Fruit fly (Drosophila melanogaster) whole organism, embryonic: ENCODE results near the gene CG10947.

Experiments
- Atf3 ChIP-seq: fragments of 200-800 bp; sonication (Bioruptor generic); optimal IDR thresholded peaks from 3 replicates; lab custom pipeline; 2016; ENCODE audit warnings: missing biosample characterization, missing genetic modification characterization
- Bdp1 ChIP-seq: fragments of 200-800 bp; sonication (Bioruptor generic); optimal IDR thresholded peaks from 3 replicates; lab custom pipeline; 2016; ENCODE audit warnings: missing biosample characterization, missing genetic modification characterization
- BtbVII ChIP-seq: fragments of 200-800 bp; sonication (Bioruptor generic); optimal IDR thresholded peaks from 3 replicates; lab custom pipeline; 2017; ENCODE audit warnings: missing biosample characterization, mild to moderate bottlenecking, missing genetic modification characterization
- Bteb2 ChIP-seq: fragments of 200-800 bp; sonication (Bioruptor generic); optimal IDR thresholded peaks from 2 replicates; lab custom pipeline; 2016; ENCODE audit warnings: missing biosample characterization, missing genetic modification characterization
- CG10209 ChIP-seq: fragments of 200-800 bp; sonication (Bioruptor generic); optimal IDR thresholded peaks from 3 replicates; lab custom pipeline; 2017; ENCODE audit warnings: missing biosample characterization, mild to moderate bottlenecking, missing genetic modification characterization, missing genetic modification reagents
- CG10366 ChIP-seq: fragments of 200-800 bp; sonication (Bioruptor generic); IDR thresholded peaks from 2 replicates; pipeline ENCODE4 v1.3.6; 2022; ENCODE audit warnings: missing biosample characterization, missing genetic modification characterization
- CG10462 ChIP-seq: fragments of 200-800 bp; sonication (Bioruptor generic); optimal IDR thresholded peaks from 2 replicates; lab custom pipeline; 2016; ENCODE audit warnings: missing biosample characterization, missing genetic modification characterization
- CG10959 ChIP-seq: fragments of 200-800 bp; sonication (Bioruptor generic); IDR thresholded peaks from 2 replicates; pipeline ENCODE4 v1.3.6; 2022; ENCODE audit warnings: missing biosample characterization, missing genetic modification characterization
- CG12942 ChIP-seq: fragments of 200-800 bp; sonication (Bioruptor generic); optimal IDR thresholded peaks from 3 replicates; lab custom pipeline; 2016; ENCODE audit warnings: missing biosample characterization, missing genetic modification characterization
- CG1602 ChIP-seq: fragments of 200-800 bp; sonication (Bioruptor generic); optimal IDR thresholded peaks from 3 replicates; lab custom pipeline; 2016; ENCODE audit warnings: missing biosample characterization, missing genetic modification characterization
- CG16863 ChIP-seq: fragments of 200-800 bp; sonication (Bioruptor generic); optimal IDR thresholded peaks from 3 replicates; lab custom pipeline; 2016; ENCODE audit warnings: missing biosample characterization, missing genetic modification characterization
- CG17186 ChIP-seq: fragments of 200-800 bp; sonication (Bioruptor generic); optimal IDR thresholded peaks from 3 replicates; lab custom pipeline; 2017; ENCODE audit warnings: missing biosample characterization, missing genetic modification reagents, missing genetic modification characterization
- CG17359 ChIP-seq: fragments of 200-800 bp; sonication (Bioruptor generic); optimal IDR thresholded peaks from 3 replicates; lab custom pipeline; 2018; ENCODE audit warnings: missing biosample characterization, mild to moderate bottlenecking, missing genetic modification characterization, moderate library complexity
- CG17361 ChIP-seq: fragments of 200-800 bp; sonication (Bioruptor generic); IDR thresholded peaks from 3 replicates; pipeline ENCODE4 v1.3.6; 2022; ENCODE audit warnings: missing biosample characterization, missing genetic modification characterization
- CG17802 ChIP-seq: fragments of 200-800 bp; sonication (Bioruptor generic); optimal IDR thresholded peaks from 2 replicates; lab custom pipeline; 2018; ENCODE audit warnings: missing biosample characterization, mild to moderate bottlenecking, missing genetic modification characterization, moderate library complexity
- CG18262 ChIP-seq: fragments of 200-800 bp; optimal IDR thresholded peaks from 3 replicates; lab custom pipeline; 2019; ENCODE audit warnings: missing biosample characterization, mild to moderate bottlenecking, missing genetic modification characterization, moderate library complexity
- CG3838 ChIP-seq: fragments of 200-800 bp; sonication (Bioruptor generic); optimal IDR thresholded peaks from 3 replicates; lab custom pipeline; 2016; ENCODE audit warnings: missing biosample characterization, missing genetic modification characterization
- CG3995 ChIP-seq: fragments of 200-800 bp; sonication (Bioruptor generic); optimal IDR thresholded peaks from 3 replicates; lab custom pipeline; 2016; ENCODE audit warnings: missing biosample characterization, missing genetic modification characterization
- CG4820 ChIP-seq: fragments of 200-800 bp; sonication (Bioruptor generic); optimal IDR thresholded peaks from 3 replicates; lab custom pipeline; 2016; ENCODE audit warnings: missing biosample characterization, missing genetic modification characterization
- CG5245 ChIP-seq: fragments of 200-800 bp; sonication (Bioruptor generic); optimal IDR thresholded peaks from 3 replicates; lab custom pipeline; 2016; ENCODE audit warnings: missing biosample characterization, missing genetic modification characterization
- CG8089 ChIP-seq: fragments of 200-800 bp; sonication (Bioruptor generic); optimal IDR thresholded peaks from 3 replicates; lab custom pipeline; 2016; ENCODE audit warnings: missing biosample characterization, missing genetic modification characterization
- E2f1 ChIP-seq: fragments of 200-800 bp; sonication (Bioruptor generic); IDR thresholded peaks from 2 replicates; pipeline ENCODE4 v1.3.6; 2022; ENCODE audit warnings: missing biosample characterization, missing genetic modification characterization
- ERR ChIP-seq: fragments of 200-800 bp; sonication (Bioruptor generic); optimal IDR thresholded peaks from 2 replicates; lab custom pipeline; 2016; ENCODE audit warnings: missing biosample characterization, missing genetic modification characterization
- Gug ChIP-seq: fragments of 200-800 bp; sonication (Bioruptor generic); IDR thresholded peaks from 4 replicates; pipeline ENCODE4 v1.3.6; 2022; ENCODE audit warnings: missing biosample characterization, missing genetic modification characterization
- H15 ChIP-seq: fragments of 200-800 bp; sonication (Bioruptor generic); IDR thresholded peaks from 3 replicates; pipeline ENCODE4 v1.3.6; 2022; ENCODE audit warnings: missing biosample characterization, missing genetic modification characterization
- Hr39 ChIP-seq: fragments of >200 bp; optimal IDR thresholded peaks from 2 replicates; lab custom pipeline; 2017
- MBD-R2 ChIP-seq: fragments of 200-800 bp; sonication (Bioruptor generic); IDR thresholded peaks from 2 replicates; pipeline ENCODE4 v1.3.6; 2022; ENCODE audit warnings: missing biosample characterization, missing genetic modification characterization
- Mad ChIP-seq: fragments of 200-800 bp; sonication (Bioruptor generic); optimal IDR thresholded peaks from 2 replicates; lab custom pipeline; 2016; ENCODE audit warnings: missing biosample characterization, missing genetic modification characterization
- Max ChIP-seq: fragments of 200-800 bp; sonication (Bioruptor generic); optimal IDR thresholded peaks from 2 replicates; lab custom pipeline; 2016; ENCODE audit warnings: missing biosample characterization, mild to moderate bottlenecking, missing genetic modification characterization
- Oli ChIP-seq: fragments of 200-800 bp; sonication (Bioruptor generic); optimal IDR thresholded peaks from 2 replicates; lab custom pipeline; 2018; ENCODE audit warnings: missing biosample characterization, mild to moderate bottlenecking, missing genetic modification characterization, moderate library complexity
- Ptx1 ChIP-seq: fragments of 200-800 bp; sonication (Bioruptor generic); IDR thresholded peaks from 2 replicates; pipeline ENCODE4 v1.3.6; 2022; ENCODE audit warnings: missing biosample characterization, missing genetic modification characterization
- Scr ChIP-seq: fragments of 200-800 bp; sonication (Bioruptor generic); IDR thresholded peaks from 2 replicates; pipeline ENCODE4 v1.3.6; 2022; ENCODE audit warnings: missing biosample characterization, missing genetic modification characterization; ENCODE audit not compliant: partially characterized antibody
- Sox102F ChIP-seq: fragments of 200-800 bp; sonication (Bioruptor generic); optimal IDR thresholded peaks from 2 replicates; lab custom pipeline; 2018; ENCODE audit warnings: missing biosample characterization, mild to moderate bottlenecking, missing genetic modification characterization, moderate library complexity
- Tbp ChIP-seq: fragments of >200 bp; optimal IDR thresholded peaks from 2 replicates; lab custom pipeline; 2018; ENCODE audit warnings: missing biosample characterization, missing genetic modification characterization
- crp ChIP-seq, 2 experiments: fragments of 200-800 bp; sonication (Bioruptor generic); optimal IDR thresholded peaks; 2 replicates in 1 of 2; 3 replicates in 1 of 2; lab custom pipeline; 2017; ENCODE audit warnings: missing biosample characterization in 2 of 2, missing genetic modification characterization in 2 of 2, mild to moderate bottlenecking in 1 of 2, moderate library complexity in 1 of 2
- dmrt11E ChIP-seq: fragments of 200-800 bp; sonication (Bioruptor generic); optimal IDR thresholded peaks from 3 replicates; lab custom pipeline; 2018; ENCODE audit warnings: missing biosample characterization, mild to moderate bottlenecking, missing genetic modification characterization, moderate library complexity
- esg ChIP-seq: fragments of 200-800 bp; sonication (Bioruptor generic); conservative IDR thresholded peaks from 2 replicates; pipeline ENCODE4 v1.3.6; 2022; ENCODE audit warnings: missing biosample characterization, missing genetic modification characterization
- ewg ChIP-seq: fragments of 200-800 bp; sonication (Bioruptor generic); optimal IDR thresholded peaks from 3 replicates; lab custom pipeline; 2017; ENCODE audit warnings: mild to moderate bottlenecking, missing biosample characterization, missing genetic modification reagents, missing genetic modification characterization
- eyg ChIP-seq: fragments of 200-800 bp; sonication (Bioruptor generic); optimal IDR thresholded peaks from 3 replicates; lab custom pipeline; 2016; ENCODE audit warnings: missing biosample characterization, missing genetic modification characterization
- fd96Cb ChIP-seq: fragments of 200-800 bp; sonication (Bioruptor generic); optimal IDR thresholded peaks from 2 replicates; lab custom pipeline; 2018; ENCODE audit warnings: missing biosample characterization, mild to moderate bottlenecking, missing genetic modification characterization, moderate library complexity
- gro ChIP-seq: fragments of 200-800 bp; sonication (Bioruptor generic); optimal IDR thresholded peaks from 2 replicates; lab custom pipeline; 2016; ENCODE audit warnings: missing biosample characterization, missing genetic modification characterization
- hkb ChIP-seq, 2 experiments: fragments of 200-800 bp in 1 of 2; fragments of >200 bp in 1 of 2; sonication (Bioruptor generic) in 1 of 2; IDR thresholded peaks in 1 of 2; optimal IDR thresholded peaks in 1 of 2; 2 replicates each; pipeline versions ENCODE4 v1.3.6 to Lab custom; 2017 to 2022; ENCODE audit warnings: missing biosample characterization in 1 of 2, missing genetic modification characterization in 1 of 2
- kah ChIP-seq: fragments of 200-800 bp; sonication (Bioruptor generic); optimal IDR thresholded peaks from 2 replicates; lab custom pipeline; 2018; ENCODE audit warnings: missing biosample characterization, mild to moderate bottlenecking, missing genetic modification characterization
- mirr ChIP-seq: fragments of 200-800 bp; sonication (Bioruptor generic); optimal IDR thresholded peaks from 3 replicates; lab custom pipeline; 2018; ENCODE audit warnings: missing biosample characterization, mild to moderate bottlenecking, missing genetic modification characterization
- org-1 ChIP-seq: fragments of 200-800 bp; sonication (Bioruptor generic); optimal IDR thresholded peaks from 2 replicates; lab custom pipeline; 2017; ENCODE audit warnings: missing biosample characterization, missing genetic modification characterization
- pho ChIP-seq: fragments of 200-800 bp; sonication (Bioruptor generic); optimal IDR thresholded peaks from 2 replicates; lab custom pipeline; 2016; ENCODE audit warnings: missing biosample characterization, missing genetic modification characterization
- phol ChIP-seq: fragments of 200-800 bp; sonication (Bioruptor generic); optimal IDR thresholded peaks from 3 replicates; lab custom pipeline; 2018; ENCODE audit warnings: missing biosample characterization, mild to moderate bottlenecking, missing genetic modification characterization, moderate library complexity
- psq ChIP-seq: fragments of 200-800 bp; sonication (Bioruptor generic); optimal IDR thresholded peaks from 2 replicates; lab custom pipeline; 2017; ENCODE audit warnings: missing biosample characterization, missing genetic modification characterization
- ro ChIP-seq: fragments of 200-800 bp; sonication (Bioruptor generic); IDR thresholded peaks from 2 replicates; pipeline ENCODE4 v1.3.6; 2022; ENCODE audit warnings: missing biosample characterization, missing genetic modification characterization
- row ChIP-seq: fragments of 200-800 bp; sonication (Bioruptor generic); IDR thresholded peaks from 3 replicates; pipeline ENCODE4 v1.3.6; 2022; ENCODE audit warnings: missing biosample characterization, missing genetic modification characterization
- sisA ChIP-seq: fragments of 200-800 bp; sonication (Bioruptor generic); IDR thresholded peaks from 2 replicates; pipeline ENCODE4 v1.3.6; 2022; ENCODE audit warnings: missing biosample characterization, missing genetic modification characterization
- twi ChIP-seq: fragments of 200-800 bp; optimal IDR thresholded peaks from 2 replicates; lab custom pipeline; 2019; ENCODE audit warnings: missing biosample characterization, mild to moderate bottlenecking, missing genetic modification characterization, moderate library complexity
- yki ChIP-seq: fragments of >200 bp; optimal IDR thresholded peaks from 3 replicates; lab custom pipeline; 2018

The CG10947 gene

DNA sequence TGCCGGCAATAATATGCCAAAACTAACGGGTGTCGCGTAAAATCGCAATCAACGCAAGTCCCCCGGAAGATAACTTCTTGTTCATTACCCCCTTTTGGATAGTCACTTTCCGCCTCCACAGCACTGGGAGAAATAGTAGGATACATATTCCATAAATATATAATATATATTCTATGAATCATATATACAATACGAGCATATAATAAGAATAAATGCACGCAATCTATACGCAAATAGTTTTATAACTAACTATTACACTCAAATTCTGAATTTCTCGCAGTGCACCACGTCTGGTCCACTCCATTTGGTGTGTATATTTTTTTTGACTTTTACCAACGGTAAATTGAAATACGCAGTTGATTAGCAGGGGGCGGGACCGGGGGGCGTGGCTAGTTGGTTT lies 44.4 kb downstream of the CG10947 start (continued):
- TF ChIP-seq CG3838 (GFP tag; lab: Kevin White, UChicago) (no peak), kah (no peak), Max (GFP tag; lab: Kevin White, UChicago) (no peak), mirr (GFP tag; lab: Kevin White, UChicago) (no peak), gro (GFP tag; lab: Kevin White, UChicago) (no peak), dmrt11E (tag; lab: Kevin White, UChicago) (no peak), CG10462 (no peak), CG12942 (no peak), H15 (GFP tag; lab: Robert Waterston, UW) (no peak), yki (no peak), CG8089 (GFP tag; lab: Kevin White, UChicago) (no peak), CG10366 (GFP tag; lab: Robert Waterston, UW) (no peak), CG4820 (GFP tag; lab: Kevin White, UChicago) (peak; percentile 2), Mad (no peak), crp (GFP tag; optimal IDR thresholded peaks at IDR 0.05; lab: Kevin White, UChicago) (no peak), hkb (optimal IDR thresholded peaks at IDR 0.05; lab: Kevin White, UChicago) (no peak), hkb (GFP tag; IDR thresholded peaks at IDR 0.05; lab: Robert Waterston, UW) (no peak), Gug (GFP tag; lab: Robert Waterston, UW) (no peak), ERR (GFP tag; lab: Kevin White, UChicago) (no peak), pho (GFP tag; lab: Kevin White, UChicago) (no peak), Oli (tag; lab: Kevin White, UChicago) (peak; percentile 21), CG17802 (tag; lab: Kevin White, UChicago) (no peak), org-1 (no peak), sisA (peak; percentile 37; the same call in 1 of the 2 replicates), CG18262 (no peak), Bteb2 (no peak), Bdp1 (GFP tag; lab: Kevin White, UChicago) (no peak), Sox102F (GFP tag; lab: Kevin White, UChicago) (peak; percentile 46), phol (tag; lab: Kevin White, UChicago) (no peak), psq (GFP tag; lab: Kevin White, UChicago) (no peak), twi (tag; lab: Kevin White, UChicago) (no peak), CG3995 (no peak), CG10209 (peak; percentile 15), BtbVII (no peak), ro (GFP tag; lab: Robert Waterston, UW) (no peak), fd96Cb (tag; lab: Kevin White, UChicago) (peak; percentile 32), esg (GFP tag; lab: Robert Waterston, UW) (no peak; the same call in 1 of the 2 replicates), E2f1 (0 out of 2 replicates have a peak, but pooled peaks have one; percentile 25), CG17359 (no peak), Atf3 (GFP tag; lab: Kevin White, UChicago) (no peak), MBD-R2 (GFP tag; lab: Robert Waterston, UW) (no peak), Hr39 (lab: Kevin White, UChicago) (no peak), row (GFP tag; lab: Robert Waterston, UW) (peak; percentile 38; the same call in 1 of the 3 replicates), CG1602 (GFP tag; lab: Kevin White, UChicago) (no peak), Tbp (GFP tag; lab: Kevin White, UChicago) (no peak), Scr (GFP tag; lab: Robert Waterston, UW) (no peak), CG5245 (peak; percentile 0), eyg (GFP tag; lab: Kevin White, UChicago) (no peak), CG17361 (GFP tag; lab: Robert Waterston, UW) (no peak), CG16863 (GFP tag; lab: Kevin White, UChicago) (no peak), ewg (no peak), CG10959 (no peak), Ptx1 (GFP tag; lab: Robert Waterston, UW) (0 out of 2 replicates have a peak, but pooled peaks have one; percentile 8), CG17186 (GFP tag; lab: Kevin White, UChicago) (no peak)
